Worm (Caenorhabditis elegans): ENCODE results near the gene F01E11.18.

- TF ChIP-seq ztf-29 (GFP tag; IDR thresholded peaks at IDR 0.05) (no peak), tab-1 (GFP tag; IDR thresholded peaks at IDR 0.05) (no peak), klf-2 (GFP tag; conservative IDR thresholded peaks at IDR 0.05) (no peak), flt-1 (GFP tag; IDR thresholded peaks at IDR 0.05) (no peak), T22C8.4 (GFP tag; IDR thresholded peaks at IDR 0.05) (no peak), ref-1 (GFP tag; conservative IDR thresholded peaks at IDR 0.05) (no peak)
These were observed 46.5 kb downstream of the F01E11.18 start, which contains the start of gene cest-19 for ce11 chrX:7035937-7036336.
